Fruit fly (Drosophila melanogaster): ENCODE results near the gene CG33003.
A peak's percentile ranks its signal among the peaks of the same experiment; 100 is the strongest.

DNA sequence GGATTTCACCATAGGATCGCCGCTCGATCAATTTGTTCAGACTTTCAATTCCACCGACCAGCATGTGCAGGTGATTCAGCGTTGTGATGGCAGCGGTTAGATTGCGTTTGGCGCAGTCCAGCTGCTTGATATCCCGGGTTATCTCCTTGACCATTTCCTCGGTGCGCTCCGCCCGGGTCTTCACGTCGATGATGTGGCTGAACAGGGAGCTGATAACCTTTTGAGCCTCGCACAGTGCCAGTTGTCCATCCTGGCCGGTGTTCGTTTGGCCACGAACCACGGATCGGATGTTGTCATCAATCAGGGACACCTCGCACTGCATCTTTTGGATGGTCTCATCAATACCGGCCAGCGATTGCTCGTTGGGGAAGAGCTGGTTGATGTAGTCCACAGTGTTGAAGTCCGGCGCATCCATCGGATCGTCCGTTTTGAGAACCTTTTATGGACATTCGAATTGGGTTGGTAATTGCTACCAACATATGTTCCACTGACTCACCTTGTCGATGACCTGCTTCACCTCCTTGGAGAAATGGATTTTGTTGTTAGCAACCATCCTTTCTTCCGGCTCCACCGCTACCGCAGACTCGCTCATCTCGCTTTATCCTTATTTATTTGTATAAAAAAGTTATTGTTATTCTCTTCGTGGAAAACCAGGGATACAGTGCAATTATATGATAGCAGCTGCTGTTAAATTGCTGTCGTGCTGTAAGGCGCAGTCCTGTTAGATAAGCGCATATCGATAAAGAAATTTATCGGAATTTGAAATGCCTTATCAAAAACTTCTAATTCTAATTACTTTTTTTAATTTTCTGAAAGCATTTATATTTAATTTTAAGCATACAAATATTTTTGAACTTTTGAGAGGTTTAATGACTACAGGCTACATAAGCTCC, 15.1 kb upstream of the CG33003 start, which contains the start of gene Vps53:
- TF ChIP-seq amos (GFP tag; IDR thresholded peaks at IDR 0.05; ENCODE audit: partially characterized antibody) (peak; percentile 30; the same call in 1 of the 2 replicates), NFAT (GFP tag; IDR thresholded peaks at IDR 0.05) (no peak), C15 (GFP tag; IDR thresholded peaks at IDR 0.05) (no peak), CG18619 (GFP tag; optimal IDR thresholded peaks at IDR 0.05) (no peak), CG8478 (optimal IDR thresholded peaks at IDR 0.05) (no peak)
